Worm (Caenorhabditis elegans): ENCODE data around the gene osm-10.

osm-10 gene

ce11 chrIII:7278491-7278890 is 35.4 kb downstream of the osm-10 start (continued):
- TF ChIP-seq zfp-2 (tag; optimal IDR thresholded peaks at IDR 0.05) (peak; percentile 14), D1046.2 (GFP tag; IDR thresholded peaks at IDR 0.05) (peak; percentile 45; the same call in 1 of the 2 replicates), unc-130 (GFP tag; optimal IDR thresholded peaks at IDR 0.05) (no peak), snpc-4 (tag; optimal IDR thresholded peaks at IDR 0.05) (peak; percentile 96), Y5F2A.4 (GFP tag; optimal IDR thresholded peaks at IDR 0.05) (peak; percentile 63), snpc-1.2 (GFP tag; IDR thresholded peaks at IDR 0.05) (0 out of 2 replicates have a peak, but pooled peaks have one; percentile 30), ztf-7 (tag; optimal IDR thresholded peaks at IDR 0.05) (peak; percentile 89), hmg-1.1 (GFP tag; IDR thresholded peaks at IDR 0.05) (peak; percentile 75), ceh-20 (GFP tag; IDR thresholded peaks at IDR 0.05) (0 out of 2 replicates have a peak, but pooled peaks have one; percentile 31), lim-7 (GFP tag; IDR thresholded peaks at IDR 0.05) (peak; percentile 62), spr-1 (tag; optimal IDR thresholded peaks at IDR 0.05) (peak; percentile 20), ceh-62 (tag; optimal IDR thresholded peaks at IDR 0.05) (no peak), madf-9 (GFP tag; conservative IDR thresholded peaks at IDR 0.05) (peak; percentile 73), jun-1 (tag; optimal IDR thresholded peaks at IDR 0.05) (peak; percentile 60), vab-7 (GFP tag; IDR thresholded peaks at IDR 0.05) (peak; percentile 63), lin-15B (tag; optimal IDR thresholded peaks at IDR 0.05) (no peak), ceh-28 (tag; optimal IDR thresholded peaks at IDR 0.05) (no peak), mes-2 (tag; optimal IDR thresholded peaks at IDR 0.05; ENCODE audit: poor library complexity, severe bottlenecking) (peak; percentile 59), ZK337.2 (GFP tag; IDR thresholded peaks at IDR 0.05) (peak; percentile 33; the same call in 1 of the 2 replicates), aha-1 (tag) (peak; percentile 52), mdl-1 (tag; optimal IDR thresholded peaks at IDR 0.05) (peak in 1 of 2 experiments; percentile 25), nhr-42 (GFP tag; IDR thresholded peaks at IDR 0.05) (peak; percentile 81)

ce11 chrIII:7281179-7281578 is 38.1 kb downstream of the osm-10 start, which contains the start of gene B0361.3:
B0361.3 (plus strand) TSS chrIII:7281462.
- TF ChIP-seq lsy-2 (tag; optimal IDR thresholded peaks at IDR 0.05) = peak in 1 of 2 experiments; percentile 62
- no peak for TF ChIP-seq lir-3 (tag; optimal IDR thresholded peaks at IDR 0.05)
- TF ChIP-seq nhr-28 (tag; optimal IDR thresholded peaks at IDR 0.05) = no peak
- no peak for TF ChIP-seq nhr-76 (tag; optimal IDR thresholded peaks at IDR 0.05)
- peak; percentile 80 for TF ChIP-seq T20F7.1 (GFP tag; optimal IDR thresholded peaks at IDR 0.05)
- no peak for TF ChIP-seq lin-13 (GFP tag; optimal IDR thresholded peaks at IDR 0.05)
- no peak for TF ChIP-seq duxl-1 (tag; optimal IDR thresholded peaks at IDR 0.05; ENCODE audit: poor library complexity)
- TF ChIP-seq snpc-4 (tag; optimal IDR thresholded peaks at IDR 0.05) = no peak

ce11 chrIII:7285783-7286182 is 42.7 kb downstream of the osm-10 start, which contains the start of gene pho-5:
pho-5 (minus strand) TSS chrIII:7285883.
- TF ChIP-seq nhr-6 (tag; optimal IDR thresholded peaks at IDR 0.05) = no peak

DNA sequence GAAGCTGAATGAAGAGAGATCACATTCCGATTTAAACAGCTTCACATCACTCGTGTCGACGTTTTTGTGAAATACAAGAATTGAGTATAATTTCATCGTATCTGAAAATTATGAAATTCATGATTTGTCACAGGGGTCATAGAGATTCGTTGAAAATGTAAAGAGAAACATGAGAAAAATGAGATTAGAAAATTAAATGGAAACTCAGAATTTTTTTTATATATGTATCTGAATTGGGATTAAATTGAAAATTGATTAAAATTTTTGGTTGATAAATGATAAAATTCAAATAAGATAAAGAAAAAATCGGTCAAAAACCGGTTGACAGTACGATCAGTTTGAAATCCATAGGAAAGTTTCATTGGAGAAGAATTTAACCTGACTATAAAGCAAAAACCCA is 44.4 kb downstream of the osm-10 start, which contains the start of gene ykt-6:
Gene ykt-6, minus strand, starts transcription at position 101 of the 400 bp plus-strand sequence.
- TF ChIP-seq aha-1 (tag) (peak; percentile 28), dmd-9 (GFP tag; IDR thresholded peaks at IDR 0.05) (no peak)

- no peak for TF ChIP-seq nhr-42 (GFP tag; IDR thresholded peaks at IDR 0.05)
- TF ChIP-seq R02D3.7 (tag; optimal IDR thresholded peaks at IDR 0.05) = no peak
- TF ChIP-seq vab-7 (GFP tag; IDR thresholded peaks at IDR 0.05) = no peak
- TF ChIP-seq lsy-2 (tag; optimal IDR thresholded peaks at IDR 0.05) = no peak
- TF ChIP-seq daf-19 (GFP tag; conservative IDR thresholded peaks at IDR 0.05) = no peak
- no peak for TF ChIP-seq attf-4 (tag; optimal IDR thresholded peaks at IDR 0.05)
- no peak for TF ChIP-seq nhr-111 (GFP tag; optimal IDR thresholded peaks at IDR 0.05)
- TF ChIP-seq F26F4.8 (GFP tag; conservative IDR thresholded peaks at IDR 0.05) = no peak
- TF ChIP-seq hlh-30 (tag; optimal IDR thresholded peaks at IDR 0.05; ENCODE audit: insufficient read depth) = no peak
- no peak for TF ChIP-seq F10B5.3 (tag; optimal IDR thresholded peaks at IDR 0.05)
- TF ChIP-seq ceh-62 (tag; optimal IDR thresholded peaks at IDR 0.05) = no peak
- TF ChIP-seq dpl-1 (GFP tag; optimal IDR thresholded peaks at IDR 0.05) = no peak
- no peak for TF ChIP-seq lin-39 (tag; optimal IDR thresholded peaks at IDR 0.05)
- TF ChIP-seq skn-1 (tag; optimal IDR thresholded peaks at IDR 0.05) = no peak
- no peak for TF ChIP-seq nhr-25 (tag; optimal IDR thresholded peaks at IDR 0.05; ENCODE audit: borderline replicate concordance, insufficient read depth)
- no peak for TF ChIP-seq arid-1 (GFP tag; conservative IDR thresholded peaks at IDR 0.05)
Measured at ce11 chrIII:7290462-7290861, 47.4 kb downstream of the osm-10 start, which contains the start of gene algn-11. algn-11 (minus strand) TSS chrIII:7290562.

Measured in whole organism, L4 larva.